Fruit fly (Drosophila melanogaster) whole organism, embryonic: ENCODE data around the gene mia.

ENCODE experiments used
- Atf3 ChIP-seq: fragments of 200-800 bp; sonication (Bioruptor generic); optimal IDR thresholded peaks from 3 replicates; lab custom pipeline; 2016; ENCODE audit warnings: missing biosample characterization, missing genetic modification characterization
- Bgb ChIP-seq: fragments of 200-800 bp; sonication (Bioruptor generic); IDR thresholded peaks from 2 replicates; pipeline ENCODE4 v1.3.6; 2022; ENCODE audit warnings: missing biosample characterization, missing genetic modification characterization; ENCODE audit not compliant: partially characterized antibody
- C15 ChIP-seq: fragments of 200-800 bp; sonication (Bioruptor generic); IDR thresholded peaks from 3 replicates; pipeline ENCODE4 v1.3.6; 2022; ENCODE audit warnings: missing biosample characterization, missing genetic modification characterization
- CG10654 ChIP-seq: fragments of 200-800 bp; sonication (Bioruptor generic); optimal IDR thresholded peaks from 2 replicates; lab custom pipeline; 2016; ENCODE audit warnings: missing biosample characterization, missing genetic modification characterization
- CG11085 ChIP-seq: fragments of 200-800 bp; sonication (Bioruptor generic); IDR thresholded peaks from 2 replicates; pipeline ENCODE4 v1.3.6; 2022; ENCODE audit warnings: missing biosample characterization, missing genetic modification characterization
- CG11695 ChIP-seq: fragments of 200-800 bp; sonication (Bioruptor generic); IDR thresholded peaks from 3 replicates; pipeline ENCODE4 v1.3.6; 2022; ENCODE audit warnings: missing biosample characterization, missing genetic modification characterization
- CG12659 ChIP-seq: fragments of 200-800 bp; sonication (Bioruptor generic); optimal IDR thresholded peaks from 3 replicates; lab custom pipeline; 2017; ENCODE audit warnings: mild to moderate bottlenecking, missing biosample characterization, missing genetic modification reagents, missing genetic modification characterization
- CG13296 ChIP-seq: fragments of 200-800 bp; sonication (Bioruptor generic); optimal IDR thresholded peaks from 3 replicates; lab custom pipeline; 2018; ENCODE audit warnings: missing biosample characterization, mild to moderate bottlenecking, missing genetic modification characterization
- CG13624 ChIP-seq: fragments of 200-800 bp; sonication (Bioruptor generic); optimal IDR thresholded peaks from 2 replicates; lab custom pipeline; 2016; ENCODE audit warnings: missing biosample characterization, missing genetic modification characterization
- CG14710 ChIP-seq: fragments of 200-800 bp; sonication (Bioruptor generic); optimal IDR thresholded peaks from 3 replicates; lab custom pipeline; 2019; ENCODE audit warnings: missing biosample characterization, mild to moderate bottlenecking, missing genetic modification characterization, moderate library complexity
- CG15479 ChIP-seq: fragments of 200-800 bp; sonication (Bioruptor generic); optimal IDR thresholded peaks from 3 replicates; lab custom pipeline; 2019; ENCODE audit warnings: missing biosample characterization, mild to moderate bottlenecking, missing genetic modification characterization, moderate library complexity
- CG1602 ChIP-seq: fragments of 200-800 bp; sonication (Bioruptor generic); optimal IDR thresholded peaks from 3 replicates; lab custom pipeline; 2016; ENCODE audit warnings: missing biosample characterization, missing genetic modification characterization
- CG17385 ChIP-seq: fragments of 200-800 bp; sonication (Bioruptor generic); optimal IDR thresholded peaks from 3 replicates; lab custom pipeline; 2018; ENCODE audit warnings: missing biosample characterization, mild to moderate bottlenecking, missing genetic modification characterization
- CG3065 ChIP-seq: fragments of 200-800 bp; sonication (Bioruptor generic); optimal IDR thresholded peaks from 2 replicates; lab custom pipeline; 2016; ENCODE audit warnings: missing biosample characterization, missing genetic modification characterization
- CG33557 ChIP-seq: fragments of 200-800 bp; sonication (Bioruptor generic); optimal IDR thresholded peaks from 2 replicates; lab custom pipeline; 2019; ENCODE audit warnings: missing biosample characterization, mild to moderate bottlenecking, missing genetic modification characterization, moderate library complexity
- CG3407 ChIP-seq: fragments of 200-800 bp; sonication (Bioruptor generic); optimal IDR thresholded peaks from 2 replicates; lab custom pipeline; 2018; ENCODE audit warnings: missing biosample characterization, mild to moderate bottlenecking, missing genetic modification characterization
- CG34224 ChIP-seq: fragments of 200-800 bp; sonication (Bioruptor generic); IDR thresholded peaks from 3 replicates; pipeline ENCODE4 v1.3.6; 2022; ENCODE audit warnings: missing biosample characterization, missing genetic modification characterization; ENCODE audit not compliant: partially characterized antibody
- CG5245 ChIP-seq: fragments of 200-800 bp; sonication (Bioruptor generic); optimal IDR thresholded peaks from 3 replicates; lab custom pipeline; 2016; ENCODE audit warnings: missing biosample characterization, missing genetic modification characterization
- CG6654 ChIP-seq: fragments of 200-800 bp; sonication (Bioruptor generic); optimal IDR thresholded peaks from 2 replicates; lab custom pipeline; 2017; ENCODE audit warnings: missing biosample characterization, mild to moderate bottlenecking, missing genetic modification characterization
- CG8478 ChIP-seq: fragments of >200 bp; optimal IDR thresholded peaks from 2 replicates; lab custom pipeline; 2018
- D19B ChIP-seq: fragments of 200-800 bp; sonication (Bioruptor generic); optimal IDR thresholded peaks from 2 replicates; lab custom pipeline; 2017; ENCODE audit warnings: missing biosample characterization, mild to moderate bottlenecking, missing genetic modification characterization
- Elba2 ChIP-seq: fragments of 200-800 bp; sonication (Bioruptor generic); optimal IDR thresholded peaks from 3 replicates; lab custom pipeline; 2016; ENCODE audit warnings: missing biosample characterization, missing genetic modification characterization
- HLH4C ChIP-seq: fragments of 200-800 bp; sonication (Bioruptor generic); IDR thresholded peaks from 3 replicates; pipeline ENCODE4 v1.3.6; 2022; ENCODE audit warnings: missing biosample characterization, missing genetic modification characterization; ENCODE audit not compliant: partially characterized antibody
- Hand ChIP-seq: fragments of 200-800 bp; sonication (Bioruptor generic); optimal IDR thresholded peaks from 2 replicates; lab custom pipeline; 2017; ENCODE audit warnings: mild to moderate bottlenecking, missing biosample characterization, missing genetic modification reagents, missing genetic modification characterization
- Hey ChIP-seq: fragments of 200-800 bp; sonication (Bioruptor generic); optimal IDR thresholded peaks from 3 replicates; lab custom pipeline; 2018; ENCODE audit warnings: missing biosample characterization, mild to moderate bottlenecking, missing genetic modification characterization
- Lim3 ChIP-seq: fragments of 200-800 bp; sonication (Bioruptor generic); IDR thresholded peaks from 2 replicates; pipeline ENCODE4 v1.3.6; 2022; ENCODE audit warnings: missing biosample characterization, missing genetic modification characterization
- Opbp ChIP-seq: fragments of 200-800 bp; sonication (Bioruptor generic); IDR thresholded peaks from 3 replicates; pipeline ENCODE4 v1.3.6; 2022; ENCODE audit warnings: missing biosample characterization, missing genetic modification characterization; ENCODE audit not compliant: partially characterized antibody
- Pdp1 ChIP-seq, 2 experiments: fragments of 200-800 bp; sonication (Bioruptor generic); optimal IDR thresholded peaks; 3 replicates each; lab custom pipeline; 2016; ENCODE audit warnings: missing biosample characterization in 2 of 2, missing genetic modification characterization in 2 of 2, mild to moderate bottlenecking in 1 of 2, moderate library complexity in 1 of 2
- Poxn ChIP-seq: fragments of 200-800 bp; sonication (Bioruptor generic); IDR thresholded peaks from 2 replicates; pipeline ENCODE4 v1.3.6; 2022; ENCODE audit warnings: missing biosample characterization, missing genetic modification characterization
- Ssrp ChIP-seq: fragments of 200-800 bp; sonication (Bioruptor generic); optimal IDR thresholded peaks from 2 replicates; lab custom pipeline; 2018; ENCODE audit warnings: missing biosample characterization, mild to moderate bottlenecking, missing genetic modification characterization, moderate library complexity
- cas ChIP-seq: fragments of 200-800 bp; sonication (Bioruptor generic); IDR thresholded peaks from 2 replicates; pipeline ENCODE4 v1.3.6; 2022; ENCODE audit warnings: missing biosample characterization, missing genetic modification characterization
- corto ChIP-seq: fragments of 200-800 bp; sonication (Bioruptor generic); optimal IDR thresholded peaks from 2 replicates; lab custom pipeline; 2016; ENCODE audit warnings: missing biosample characterization, mild to moderate bottlenecking, missing genetic modification characterization, moderate library complexity
- disco-r ChIP-seq: fragments of 200-800 bp; sonication (Bioruptor generic); optimal IDR thresholded peaks from 2 replicates; lab custom pipeline; 2016; ENCODE audit warnings: missing biosample characterization, missing genetic modification characterization
- dysf ChIP-seq: fragments of 200-800 bp; sonication (Bioruptor generic); IDR thresholded peaks from 3 replicates; pipeline ENCODE4 v1.3.6; 2022; ENCODE audit warnings: missing biosample characterization, missing genetic modification characterization
- fu2 ChIP-seq: fragments of 200-800 bp; sonication (Bioruptor generic); optimal IDR thresholded peaks from 2 replicates; lab custom pipeline; 2016; ENCODE audit warnings: missing biosample characterization, missing genetic modification characterization
- grn ChIP-seq: fragments of 200-800 bp; sonication (Bioruptor generic); optimal IDR thresholded peaks from 3 replicates; lab custom pipeline; 2017; ENCODE audit warnings: missing biosample characterization, missing genetic modification characterization
- knrl ChIP-seq: fragments of 200-800 bp; sonication (Bioruptor generic); IDR thresholded peaks from 3 replicates; pipeline ENCODE4 v1.3.6; 2022; ENCODE audit warnings: missing biosample characterization, missing genetic modification characterization; ENCODE audit not compliant: partially characterized antibody
- nau ChIP-seq: fragments of 200-800 bp; sonication (Bioruptor generic); optimal IDR thresholded peaks from 3 replicates; lab custom pipeline; 2017; ENCODE audit warnings: missing biosample characterization, mild to moderate bottlenecking, missing genetic modification characterization, missing genetic modification reagents
- repo ChIP-seq: fragments of 200-800 bp; sonication (Bioruptor generic); optimal IDR thresholded peaks from 2 replicates; lab custom pipeline; 2016; ENCODE audit warnings: missing biosample characterization, missing genetic modification characterization
- sc ChIP-seq, 3 experiments: fragments of >200 bp in 2 of 3; fragments of 200-800 bp in 1 of 3; sonication (Bioruptor generic) in 1 of 3; optimal IDR thresholded peaks; 2 replicates in 2 of 3; 3 replicates in 1 of 3; lab custom pipeline; 2017; ENCODE audit warnings: mild to moderate bottlenecking in 1 of 3, missing biosample characterization in 1 of 3, missing genetic modification characterization in 1 of 3, missing genetic modification reagents in 1 of 3
- sens-2 ChIP-seq: fragments of 200-800 bp; sonication (Bioruptor generic); IDR thresholded peaks from 2 replicates; pipeline ENCODE4 v1.3.6; 2022; ENCODE audit warnings: missing biosample characterization, missing genetic modification characterization
- zfh1 ChIP-seq: fragments of 200-800 bp; sonication (Bioruptor generic); IDR thresholded peaks from 3 replicates; pipeline ENCODE4 v1.3.6; 2022; ENCODE audit warnings: missing biosample characterization, missing genetic modification characterization

Gene mia

dm6 chr3R:5572900-5573665, 22.1 kb upstream of the mia start (continued):
- TF ChIP-seq fu2 (GFP tag; lab: Kevin White, UChicago) (no peak), CG3065 (GFP tag; lab: Kevin White, UChicago) (no peak), CG34224 (GFP tag; lab: Robert Waterston, UW) (no peak), CG10654 (GFP tag; lab: Kevin White, UChicago) (no peak), C15 (no peak), zfh1 (0 out of 3 replicates have a peak, but pooled peaks have one; percentile 14), Pdp1 (GFP tag; optimal IDR thresholded peaks at IDR 0.05; lab: Kevin White, UChicago) (peak in 1 of 2 experiments; percentile 52), repo (no peak), disco-r (GFP tag; lab: Kevin White, UChicago) (no peak), HLH4C (GFP tag; lab: Robert Waterston, UW) (no peak), CG33557 (GFP tag; lab: Kevin White, UChicago) (no peak), CG17385 (no peak), dysf (GFP tag; lab: Robert Waterston, UW) (no peak), Atf3 (GFP tag; lab: Kevin White, UChicago) (no peak), corto (GFP tag; lab: Kevin White, UChicago) (no peak), Hand (no peak), CG12659 (GFP tag; lab: Kevin White, UChicago) (no peak), sc (optimal IDR thresholded peaks at IDR 0.05; lab: Kevin White, UChicago) (no peak), sc (GFP tag; optimal IDR thresholded peaks at IDR 0.05; lab: Kevin White, UChicago) (no peak), Poxn (no peak), CG8478 (lab: Kevin White, UChicago) (peak; percentile 67), D19B (GFP tag; lab: Kevin White, UChicago) (no peak), Hey (tag; lab: Kevin White, UChicago) (no peak), cas (GFP tag; lab: Robert Waterston, UW) (no peak), CG13296 (GFP tag; lab: Kevin White, UChicago) (no peak), Lim3 (no peak), CG5245 (GFP tag; lab: Kevin White, UChicago) (no peak), CG1602 (GFP tag; lab: Kevin White, UChicago) (no peak), CG11085 (GFP tag; lab: Robert Waterston, UW) (no peak), CG6654 (GFP tag; lab: Kevin White, UChicago) (no peak), CG11695 (GFP tag; lab: Robert Waterston, UW) (no peak), nau (GFP tag; lab: Kevin White, UChicago) (no peak), CG14710 (no peak), sens-2 (GFP tag; lab: Robert Waterston, UW) (no peak), CG3407 (GFP tag; lab: Kevin White, UChicago) (no peak), CG13624 (no peak), Ssrp (tag; lab: Kevin White, UChicago) (no peak), Opbp (0 out of 3 replicates have a peak, but pooled peaks have one; percentile 16), knrl (GFP tag; lab: Robert Waterston, UW) (0 out of 3 replicates have a peak, but pooled peaks have one; percentile 22), CG15479 (no peak), Bgb (GFP tag; lab: Robert Waterston, UW) (no peak), Elba2 (no peak), grn (no peak)
